Fruit fly (Drosophila melanogaster): ENCODE measurements around the gene sala.

- TF ChIP-seq h (optimal IDR thresholded peaks at IDR 0.05) = no peak
- TF ChIP-seq insv (optimal IDR thresholded peaks at IDR 0.05) = no peak
- no peak for TF ChIP-seq Sin3A (optimal IDR thresholded peaks at IDR 0.05)
- TF ChIP-seq psq (optimal IDR thresholded peaks at IDR 0.05) = no peak
- no peak for TF ChIP-seq ttk (optimal IDR thresholded peaks at IDR 0.05)
- TF ChIP-seq Myc (optimal IDR thresholded peaks at IDR 0.05) = no peak
These were observed 48.0 kb upstream of the sala start for dm6 chr2L:11436548-11436947.

Measured in Kc167 (cell line).